Worm (Caenorhabditis elegans) whole organism, mixed stage, embryonic: ENCODE measurements around the gene tag-151.

Experiments used
- drap-1 ChIP-seq: fragments of 200-800 bp; sonication (Bioruptor generic); optimal IDR thresholded peaks from 3 replicates; lab custom pipeline; 2018; ENCODE audit warnings: mild to moderate bottlenecking, missing genetic modification characterization, missing compliant biosample characterization
- lin-13 ChIP-seq: fragments of 150-350 bp; optimal IDR thresholded peaks from 2 replicates; lab custom pipeline; 2014; ENCODE audit warnings: missing biosample characterization, missing genetic modification characterization
- lsy-2 ChIP-seq: fragments of 150-350 bp; optimal IDR thresholded peaks from 2 replicates; lab custom pipeline; 2014; ENCODE audit warnings: missing biosample characterization, missing genetic modification characterization
- snpc-4 ChIP-seq: fragments of 150-350 bp; optimal IDR thresholded peaks from 2 replicates; lab custom pipeline; 2014; ENCODE audit warnings: missing biosample characterization, missing genetic modification characterization
- sptf-1 ChIP-seq: sonication (generic microtip); optimal IDR thresholded peaks from 2 replicates; lab custom pipeline; 2017; ENCODE audit warnings: mild to moderate bottlenecking, missing genetic modification characterization, moderate library complexity, missing compliant biosample characterization
- unc-39 ChIP-seq: fragments of 150-350 bp; optimal IDR thresholded peaks from 2 replicates; lab custom pipeline; 2014; ENCODE audit warnings: missing biosample characterization, missing genetic modification characterization

- TF ChIP-seq snpc-4 (tag; lab: Kevin White, UChicago) (no peak), drap-1 (no peak), unc-39 (tag; lab: Kevin White, UChicago) (no peak), lsy-2 (tag; lab: Kevin White, UChicago) (no peak), sptf-1 (tag; lab: Kevin White, UChicago) (no peak), lin-13 (tag; lab: Kevin White, UChicago) (no peak)
Observed at ce11 chrII:4745281-4745680, 35.2 kb downstream of the tag-151 start.
